Worm (Caenorhabditis elegans): ENCODE measurements around the gene R03H10.1.

R03H10.1 gene

ce11 chrII:4209071-4209747 lies 29.2 kb downstream of the R03H10.1 start, which contains the start of gene F31D5.6:
Gene F31D5.6 (plus strand): TSS chrII:4209697.
- TF ChIP-seq ztf-4 (tag; optimal IDR thresholded peaks at IDR 0.05) = no peak
- no peak for TF ChIP-seq lsy-12 (tag; optimal IDR thresholded peaks at IDR 0.05)
- TF ChIP-seq nhr-43 (tag; optimal IDR thresholded peaks at IDR 0.05; ENCODE audit: poor library complexity, severe bottlenecking) = no peak
- TF ChIP-seq nhr-76 (tag; optimal IDR thresholded peaks at IDR 0.05) = no peak
- TF ChIP-seq nhr-237 (tag; optimal IDR thresholded peaks at IDR 0.05) = no peak
- TF ChIP-seq egl-27 (tag; optimal IDR thresholded peaks at IDR 0.05) = no peak
- no peak for TF ChIP-seq ceh-82 (tag; optimal IDR thresholded peaks at IDR 0.05)
- TF ChIP-seq snpc-4 (tag; optimal IDR thresholded peaks at IDR 0.05) = no peak
- no peak for TF ChIP-seq fkh-10 (GFP tag; optimal IDR thresholded peaks at IDR 0.05)

DNA sequence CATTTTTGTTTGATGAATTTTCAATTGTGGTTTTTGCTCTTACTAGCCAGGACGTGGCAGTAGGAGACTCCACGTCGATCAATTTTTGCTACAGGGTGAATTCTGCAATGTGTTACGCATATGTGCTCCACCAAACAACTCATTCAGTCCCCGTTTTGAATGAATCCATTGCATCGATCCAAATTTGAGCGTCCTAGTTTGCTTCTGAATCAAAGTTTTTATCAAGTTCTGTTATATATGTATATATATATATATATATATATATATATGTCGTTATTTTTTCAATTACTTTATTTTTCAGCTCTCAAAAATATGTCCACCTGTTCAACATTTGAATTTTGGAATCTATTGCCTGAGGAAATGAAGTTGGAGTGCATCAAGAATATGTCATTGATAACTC lies 31.1 kb downstream of the R03H10.1 start, which contains the start of gene F31D5.7:
Gene F31D5.7, plus strand, starts transcription at position 301 of the 400 bp plus-strand sequence.
- TF ChIP-seq nhr-43 (tag; optimal IDR thresholded peaks at IDR 0.05; ENCODE audit: poor library complexity, severe bottlenecking) (no peak), lsy-12 (tag; optimal IDR thresholded peaks at IDR 0.05) (no peak), aly-2 (tag; optimal IDR thresholded peaks at IDR 0.05) (no peak), lin-39 (tag; optimal IDR thresholded peaks at IDR 0.05) (no peak)

DNA sequence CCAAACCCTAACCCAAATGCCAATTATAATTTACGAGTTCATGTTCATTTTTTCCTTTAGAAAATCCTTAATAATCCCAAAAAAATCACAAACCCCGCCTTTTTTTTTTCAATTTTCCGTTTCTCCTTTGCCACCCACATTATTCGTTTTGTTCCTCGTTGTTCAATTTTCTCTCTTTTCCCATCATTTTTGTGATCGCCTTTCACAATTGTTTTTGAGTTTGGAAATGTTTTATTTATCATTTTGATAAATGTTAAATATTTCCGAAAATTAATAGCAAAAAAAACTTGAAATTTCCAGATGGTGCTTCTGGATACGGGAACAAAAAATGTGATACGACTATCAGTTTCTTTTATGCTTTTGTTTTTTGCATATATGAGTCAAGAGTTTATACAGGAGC lies 35.3 kb downstream of the R03H10.1 start, which contains the start of gene F31D5.2:
Gene F31D5.2, plus strand, starts transcription at position 301 of the 400 bp plus-strand sequence.
- TF ChIP-seq tbx-2 (tag; optimal IDR thresholded peaks at IDR 0.05) (no peak), jun-1 (tag; optimal IDR thresholded peaks at IDR 0.05) (no peak), mdl-1 (tag; optimal IDR thresholded peaks at IDR 0.05) (no peak), skn-1 (tag; optimal IDR thresholded peaks at IDR 0.05) (no peak), elt-1 (tag; optimal IDR thresholded peaks at IDR 0.05) (no peak), nhr-237 (tag; optimal IDR thresholded peaks at IDR 0.05) (no peak), hmg-11 (tag; optimal IDR thresholded peaks at IDR 0.05) (no peak), fkh-10 (GFP tag; optimal IDR thresholded peaks at IDR 0.05) (no peak), ceh-28 (tag; optimal IDR thresholded peaks at IDR 0.05) (no peak), aly-2 (tag; optimal IDR thresholded peaks at IDR 0.05) (no peak), zag-1 (tag; optimal IDR thresholded peaks at IDR 0.05) (no peak)

- TF ChIP-seq nhr-43 (tag; optimal IDR thresholded peaks at IDR 0.05; ENCODE audit: poor library complexity, severe bottlenecking) (no peak), unc-62 (GFP tag; optimal IDR thresholded peaks at IDR 0.05) (no peak), ama-1 (optimal IDR thresholded peaks at IDR 0.05) (no peak), lsy-12 (tag; optimal IDR thresholded peaks at IDR 0.05) (no peak), nhr-28 (tag; optimal IDR thresholded peaks at IDR 0.05) (no peak), ceh-9 (tag; optimal IDR thresholded peaks at IDR 0.05) (no peak), nhr-23 (tag; optimal IDR thresholded peaks at IDR 0.05) (no peak), elt-1 (tag; optimal IDR thresholded peaks at IDR 0.05) (no peak), nhr-25 (tag; optimal IDR thresholded peaks at IDR 0.05) (no peak)
Measured at ce11 chrII:4219062-4219461, 39.0 kb downstream of the R03H10.1 start, which contains the start of gene F31D5.1. Gene F31D5.1 (plus strand): TSS chrII:4219362.

DNA sequence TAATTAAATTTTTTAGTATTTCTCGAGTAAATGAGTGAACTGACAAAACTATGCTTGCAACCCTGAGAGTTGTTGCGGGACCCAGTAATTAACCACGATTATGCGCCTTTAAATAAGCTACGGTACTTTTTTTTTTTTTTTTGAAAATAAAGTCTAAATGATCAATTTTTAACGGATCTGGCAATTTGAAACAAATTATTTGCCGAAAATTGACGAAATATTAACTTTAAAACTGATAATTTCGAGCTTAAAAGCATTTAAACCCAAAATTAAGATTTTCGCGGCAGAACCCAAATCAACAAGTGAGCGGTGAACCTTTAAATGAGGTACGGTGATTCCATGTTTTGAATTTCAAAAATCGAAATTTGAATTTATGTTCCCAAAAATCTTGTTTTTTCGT lies 42.4 kb downstream of the R03H10.1 start:
- TF ChIP-seq R02D3.7 (tag; optimal IDR thresholded peaks at IDR 0.05) (no peak), nhr-76 (tag; optimal IDR thresholded peaks at IDR 0.05) (no peak), lsy-12 (tag; optimal IDR thresholded peaks at IDR 0.05) (no peak), nhr-77 (tag; optimal IDR thresholded peaks at IDR 0.05) (no peak), nhr-12 (tag; optimal IDR thresholded peaks at IDR 0.05) (no peak), nhr-43 (tag; optimal IDR thresholded peaks at IDR 0.05; ENCODE audit: poor library complexity, severe bottlenecking) (no peak), tbx-2 (tag; optimal IDR thresholded peaks at IDR 0.05) (no peak), elt-1 (tag; optimal IDR thresholded peaks at IDR 0.05) (no peak), lin-39 (tag; optimal IDR thresholded peaks at IDR 0.05) (no peak)

DNA sequence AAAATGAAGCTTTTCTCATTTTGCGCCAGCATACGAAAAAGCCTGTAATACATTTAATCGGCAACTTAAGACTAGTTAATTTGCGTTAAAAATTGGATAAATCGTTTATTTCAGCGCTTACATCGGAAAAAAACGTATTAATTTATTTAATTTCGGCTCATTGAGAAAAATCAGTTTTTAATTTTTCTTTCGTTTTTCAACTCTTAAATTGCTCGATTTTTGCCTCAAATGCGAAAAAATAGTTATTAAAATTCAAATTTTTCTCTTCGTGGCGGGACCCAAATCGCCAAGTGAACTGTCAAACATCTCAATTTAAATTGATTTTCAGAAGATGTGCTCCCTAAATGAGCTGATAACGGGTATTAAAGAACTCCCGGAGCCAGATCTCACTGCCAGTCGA lies 42.9 kb downstream of the R03H10.1 start, which contains the start of gene C16A11.5:
Gene C16A11.5, plus strand, starts transcription at position 323 of the 400 bp plus-strand sequence.
- TF ChIP-seq ceh-9 (tag; optimal IDR thresholded peaks at IDR 0.05) = no peak
- TF ChIP-seq ceh-16 (tag; optimal IDR thresholded peaks at IDR 0.05) = no peak
- TF ChIP-seq skn-1 (tag; optimal IDR thresholded peaks at IDR 0.05) = no peak
- TF ChIP-seq sea-2 (GFP tag; optimal IDR thresholded peaks at IDR 0.05) = no peak
- no peak for TF ChIP-seq ama-1 (optimal IDR thresholded peaks at IDR 0.05)
- no peak for TF ChIP-seq pha-4 (tag; optimal IDR thresholded peaks at IDR 0.05)
- no peak for TF ChIP-seq nhr-28 (tag; optimal IDR thresholded peaks at IDR 0.05)
- TF ChIP-seq nhr-43 (tag; optimal IDR thresholded peaks at IDR 0.05; ENCODE audit: poor library complexity, severe bottlenecking) = no peak
- TF ChIP-seq nhr-25 (tag; optimal IDR thresholded peaks at IDR 0.05) = no peak
- no peak for TF ChIP-seq nhr-23 (tag; optimal IDR thresholded peaks at IDR 0.05)
- TF ChIP-seq nhr-67 (tag; optimal IDR thresholded peaks at IDR 0.05) = no peak
- TF ChIP-seq fkh-2 (tag; optimal IDR thresholded peaks at IDR 0.05) = no peak
- TF ChIP-seq ztf-11 (tag; optimal IDR thresholded peaks at IDR 0.05) = no peak
- TF ChIP-seq elt-2 (tag; optimal IDR thresholded peaks at IDR 0.05) = no peak
- TF ChIP-seq pqm-1 (tag; optimal IDR thresholded peaks at IDR 0.05) = no peak
- no peak for TF ChIP-seq egl-5 (tag; optimal IDR thresholded peaks at IDR 0.05)

All from whole organism, L3 larva.